Fruit fly (Drosophila melanogaster) whole organism, embryonic: Measurements from ENCODE around the gene CG17124.

Experiments
- ATbp ChIP-seq: fragments of 200-800 bp; sonication (Bioruptor generic); optimal IDR thresholded peaks from 2 replicates; lab custom pipeline; 2017; ENCODE audit warnings: missing biosample characterization, mild to moderate bottlenecking, missing genetic modification characterization, missing genetic modification reagents
- Asciz ChIP-seq: fragments of 200-800 bp; sonication (Bioruptor generic); optimal IDR thresholded peaks from 2 replicates; lab custom pipeline; 2017; ENCODE audit warnings: missing biosample characterization, mild to moderate bottlenecking, missing genetic modification characterization, missing genetic modification reagents
- Atf6 ChIP-seq: fragments of 200-800 bp; sonication (Bioruptor generic); IDR thresholded peaks from 2 replicates; pipeline ENCODE4 v1.3.6; 2022; ENCODE audit warnings: missing biosample characterization, missing genetic modification characterization
- CG1024 ChIP-seq: fragments of 200-800 bp; sonication (Bioruptor generic); IDR thresholded peaks from 2 replicates; pipeline ENCODE4 v1.3.6; 2022; ENCODE audit warnings: missing biosample characterization, missing genetic modification characterization
- CG11504 ChIP-seq: fragments of 200-800 bp; sonication (Bioruptor generic); optimal IDR thresholded peaks from 3 replicates; lab custom pipeline; 2019; ENCODE audit warnings: missing biosample characterization, mild to moderate bottlenecking, missing genetic modification characterization, moderate library complexity
- CG13775 ChIP-seq: fragments of 200-800 bp; sonication (Bioruptor generic); optimal IDR thresholded peaks from 3 replicates; lab custom pipeline; 2017; ENCODE audit warnings: missing biosample characterization, mild to moderate bottlenecking, missing genetic modification characterization
- CG14667 ChIP-seq: fragments of 200-800 bp; sonication (Bioruptor generic); IDR thresholded peaks from 2 replicates; pipeline ENCODE4 v1.3.6; 2022; ENCODE audit warnings: missing biosample characterization, missing genetic modification characterization
- CG16779 ChIP-seq: fragments of 200-800 bp; sonication (Bioruptor generic); IDR thresholded peaks from 2 replicates; pipeline ENCODE4 v1.3.6; 2022; ENCODE audit warnings: missing biosample characterization, missing genetic modification characterization
- CG17328 ChIP-seq: fragments of 200-800 bp; sonication (Bioruptor generic); IDR thresholded peaks from 2 replicates; pipeline ENCODE4 v1.3.6; 2022; ENCODE audit warnings: missing biosample characterization, missing genetic modification characterization
- CG31365 ChIP-seq: fragments of 200-800 bp; sonication (Bioruptor generic); optimal IDR thresholded peaks from 2 replicates; lab custom pipeline; 2018; ENCODE audit warnings: missing biosample characterization, mild to moderate bottlenecking, missing genetic modification characterization
- CG3838 ChIP-seq: fragments of 200-800 bp; sonication (Bioruptor generic); optimal IDR thresholded peaks from 3 replicates; lab custom pipeline; 2016; ENCODE audit warnings: missing biosample characterization, missing genetic modification characterization
- CG5180 ChIP-seq: fragments of 200-800 bp; sonication (Bioruptor generic); optimal IDR thresholded peaks from 3 replicates; lab custom pipeline; 2017; ENCODE audit warnings: missing biosample characterization, missing genetic modification characterization, mild to moderate bottlenecking, moderate library complexity, missing genetic modification reagents
- CG7928 ChIP-seq: fragments of 200-800 bp; sonication (Bioruptor generic); optimal IDR thresholded peaks from 2 replicates; lab custom pipeline; 2017; ENCODE audit warnings: missing biosample characterization, mild to moderate bottlenecking, missing genetic modification characterization
- CG8359 ChIP-seq: fragments of 200-800 bp; sonication (Bioruptor generic); optimal IDR thresholded peaks from 2 replicates; lab custom pipeline; 2017; ENCODE audit warnings: missing biosample characterization, mild to moderate bottlenecking, missing genetic modification characterization, borderline replicate concordance
- CG9932 ChIP-seq: fragments of 200-800 bp; sonication (Bioruptor generic); IDR thresholded peaks from 2 replicates; pipeline ENCODE4 v1.3.6; 2022; ENCODE audit warnings: missing biosample characterization, missing genetic modification characterization
- Deaf1 ChIP-seq: fragments of 200-800 bp; optimal IDR thresholded peaks from 3 replicates; lab custom pipeline; 2019; ENCODE audit warnings: missing biosample characterization, mild to moderate bottlenecking, missing genetic modification characterization, moderate library complexity
- Dll ChIP-seq: fragments of 200-800 bp; sonication (Bioruptor generic); IDR thresholded peaks from 4 replicates; pipeline ENCODE4 v1.3.6; 2022; ENCODE audit warnings: missing biosample characterization, missing genetic modification characterization; ENCODE audit not compliant: partially characterized antibody
- Drgx ChIP-seq: fragments of 200-800 bp; sonication (Bioruptor generic); IDR thresholded peaks from 2 replicates; pipeline ENCODE4 v1.3.6; 2022; ENCODE audit warnings: missing biosample characterization, missing genetic modification characterization
- Eip74EF ChIP-seq, 2 experiments: fragments of 200-800 bp in 1 of 2; fragments of >200 bp in 1 of 2; sonication (Bioruptor generic) in 1 of 2; optimal IDR thresholded peaks; 2 replicates each; lab custom pipeline; 2017 to 2019; ENCODE audit warnings: missing biosample characterization in 2 of 2, missing genetic modification characterization in 2 of 2, mild to moderate bottlenecking in 1 of 2, moderate library complexity in 1 of 2
- Fer2 ChIP-seq: fragments of 200-800 bp; sonication (Bioruptor generic); optimal IDR thresholded peaks from 2 replicates; lab custom pipeline; 2018; ENCODE audit warnings: missing biosample characterization, mild to moderate bottlenecking, missing genetic modification characterization, moderate library complexity
- Fer3 ChIP-seq: fragments of 200-800 bp; sonication (Bioruptor generic); optimal IDR thresholded peaks from 2 replicates; lab custom pipeline; 2018; ENCODE audit warnings: missing biosample characterization, mild to moderate bottlenecking, missing genetic modification characterization, moderate library complexity
- Gug ChIP-seq: fragments of 200-800 bp; sonication (Bioruptor generic); IDR thresholded peaks from 4 replicates; pipeline ENCODE4 v1.3.6; 2022; ENCODE audit warnings: missing biosample characterization, missing genetic modification characterization
- HLH3B ChIP-seq: fragments of 200-800 bp; sonication (Bioruptor generic); IDR thresholded peaks from 2 replicates; pipeline ENCODE4 v1.3.6; 2022; ENCODE audit warnings: missing biosample characterization, missing genetic modification characterization
- MESR4 ChIP-seq: fragments of 200-800 bp; sonication (Bioruptor generic); optimal IDR thresholded peaks from 2 replicates; lab custom pipeline; 2018; ENCODE audit warnings: missing biosample characterization, mild to moderate bottlenecking, missing genetic modification characterization, moderate library complexity
- Med ChIP-seq: fragments of 200-800 bp; sonication (Bioruptor generic); peaks from one replicate; lab custom pipeline; 2016; ENCODE audit warnings: missing biosample characterization, missing genetic modification characterization, mild to moderate bottlenecking, inconsistent platforms, moderate library complexity
- Neu2 ChIP-seq: fragments of 200-800 bp; sonication (Bioruptor generic); optimal IDR thresholded peaks from 3 replicates; lab custom pipeline; 2016; ENCODE audit warnings: missing biosample characterization, missing genetic modification characterization, borderline replicate concordance
- Usf ChIP-seq: fragments of 200-800 bp; sonication (Bioruptor generic); optimal IDR thresholded peaks from 2 replicates; lab custom pipeline; 2017; ENCODE audit warnings: missing genotype, missing biosample characterization, missing genetic modification characterization
- ab ChIP-seq: fragments of 200-800 bp; sonication (Bioruptor generic); optimal IDR thresholded peaks from 2 replicates; lab custom pipeline; 2016; ENCODE audit warnings: missing biosample characterization, missing genetic modification characterization
- al ChIP-seq: fragments of 200-800 bp; sonication (Bioruptor generic); IDR thresholded peaks from 2 replicates; pipeline ENCODE4 v1.3.6; 2022; ENCODE audit warnings: missing biosample characterization, missing genetic modification characterization
- aop ChIP-seq: fragments of 200-800 bp; sonication (Bioruptor generic); IDR thresholded peaks from 2 replicates; pipeline ENCODE4 v1.3.6; 2022; ENCODE audit warnings: missing biosample characterization, missing genetic modification characterization
- ase ChIP-seq: fragments of 200-800 bp; sonication (Bioruptor generic); IDR thresholded peaks from 3 replicates; pipeline ENCODE4 v1.3.6; 2022; ENCODE audit warnings: missing biosample characterization, missing genetic modification characterization
- bowl ChIP-seq: fragments of 200-800 bp; sonication (Bioruptor generic); IDR thresholded peaks from 2 replicates; pipeline ENCODE4 v1.3.6; 2022; ENCODE audit warnings: missing biosample characterization, missing genetic modification characterization
- crol ChIP-seq: fragments of 200-800 bp; sonication (Bioruptor generic); IDR thresholded peaks from 2 replicates; pipeline ENCODE4 v1.3.6; 2022; ENCODE audit warnings: missing biosample characterization, missing genetic modification characterization
- crp ChIP-seq, 2 experiments: fragments of 200-800 bp; sonication (Bioruptor generic); optimal IDR thresholded peaks; 2 replicates in 1 of 2; 3 replicates in 1 of 2; lab custom pipeline; 2017; ENCODE audit warnings: missing biosample characterization in 2 of 2, missing genetic modification characterization in 2 of 2, mild to moderate bottlenecking in 1 of 2, moderate library complexity in 1 of 2
- dysf ChIP-seq: fragments of 200-800 bp; sonication (Bioruptor generic); IDR thresholded peaks from 3 replicates; pipeline ENCODE4 v1.3.6; 2022; ENCODE audit warnings: missing biosample characterization, missing genetic modification characterization
- grau ChIP-seq: fragments of 200-800 bp; optimal IDR thresholded peaks from 3 replicates; lab custom pipeline; 2019; ENCODE audit warnings: missing biosample characterization, mild to moderate bottlenecking, missing genetic modification characterization, moderate library complexity
- grn ChIP-seq: fragments of 200-800 bp; sonication (Bioruptor generic); optimal IDR thresholded peaks from 3 replicates; lab custom pipeline; 2017; ENCODE audit warnings: missing biosample characterization, missing genetic modification characterization
- gsb ChIP-seq: fragments of 200-800 bp; sonication (Bioruptor generic); IDR thresholded peaks from 2 replicates; pipeline ENCODE4 v1.3.6; 2022; ENCODE audit warnings: missing biosample characterization, missing genetic modification characterization
- hkb ChIP-seq, 2 experiments: fragments of 200-800 bp in 1 of 2; fragments of >200 bp in 1 of 2; sonication (Bioruptor generic) in 1 of 2; IDR thresholded peaks in 1 of 2; optimal IDR thresholded peaks in 1 of 2; 2 replicates each; pipeline versions ENCODE4 v1.3.6 to Lab custom; 2017 to 2022; ENCODE audit warnings: missing biosample characterization in 1 of 2, missing genetic modification characterization in 1 of 2
- jing ChIP-seq: fragments of 200-800 bp; sonication (Bioruptor generic); optimal IDR thresholded peaks from 2 replicates; lab custom pipeline; 2018; ENCODE audit warnings: missing biosample characterization, mild to moderate bottlenecking, missing genetic modification characterization
- kni ChIP-seq: fragments of 200-800 bp; sonication (Bioruptor generic); optimal IDR thresholded peaks from 3 replicates; lab custom pipeline; 2017; ENCODE audit warnings: mild to moderate bottlenecking, missing biosample characterization, missing genetic modification reagents, missing genetic modification characterization
- nmo ChIP-seq: fragments of 200-800 bp; sonication (Bioruptor generic); optimal IDR thresholded peaks from 2 replicates; lab custom pipeline; 2018; ENCODE audit warnings: missing biosample characterization, mild to moderate bottlenecking, missing genetic modification characterization, moderate library complexity
- pfk ChIP-seq: fragments of 200-800 bp; sonication (Bioruptor generic); optimal IDR thresholded peaks from 2 replicates; lab custom pipeline; 2018; ENCODE audit warnings: missing biosample characterization, mild to moderate bottlenecking, missing genetic modification characterization, moderate library complexity
- pum ChIP-seq: fragments of 200-800 bp; sonication (Bioruptor generic); optimal IDR thresholded peaks from 2 replicates; lab custom pipeline; 2016; ENCODE audit warnings: missing biosample characterization, missing genetic modification characterization
- sens ChIP-seq: fragments of 200-800 bp; sonication (Bioruptor generic); peaks from one replicate; lab custom pipeline; 2016; ENCODE audit warnings: missing biosample characterization, missing genetic modification characterization
- so ChIP-seq: fragments of 200-800 bp; sonication (Bioruptor generic); IDR thresholded peaks from 3 replicates; pipeline ENCODE4 v1.3.6; 2022; ENCODE audit warnings: missing biosample characterization, missing genetic modification characterization
- sqz ChIP-seq: fragments of 200-800 bp; sonication (Bioruptor generic); optimal IDR thresholded peaks from 3 replicates; lab custom pipeline; 2018; ENCODE audit warnings: missing biosample characterization, mild to moderate bottlenecking, missing genetic modification characterization
- tup ChIP-seq: fragments of 200-800 bp; sonication (Bioruptor generic); optimal IDR thresholded peaks from 2 replicates; lab custom pipeline; 2016; ENCODE audit warnings: missing biosample characterization, mild to moderate bottlenecking, missing genetic modification characterization, moderate library complexity

CG17124 gene

DNA sequence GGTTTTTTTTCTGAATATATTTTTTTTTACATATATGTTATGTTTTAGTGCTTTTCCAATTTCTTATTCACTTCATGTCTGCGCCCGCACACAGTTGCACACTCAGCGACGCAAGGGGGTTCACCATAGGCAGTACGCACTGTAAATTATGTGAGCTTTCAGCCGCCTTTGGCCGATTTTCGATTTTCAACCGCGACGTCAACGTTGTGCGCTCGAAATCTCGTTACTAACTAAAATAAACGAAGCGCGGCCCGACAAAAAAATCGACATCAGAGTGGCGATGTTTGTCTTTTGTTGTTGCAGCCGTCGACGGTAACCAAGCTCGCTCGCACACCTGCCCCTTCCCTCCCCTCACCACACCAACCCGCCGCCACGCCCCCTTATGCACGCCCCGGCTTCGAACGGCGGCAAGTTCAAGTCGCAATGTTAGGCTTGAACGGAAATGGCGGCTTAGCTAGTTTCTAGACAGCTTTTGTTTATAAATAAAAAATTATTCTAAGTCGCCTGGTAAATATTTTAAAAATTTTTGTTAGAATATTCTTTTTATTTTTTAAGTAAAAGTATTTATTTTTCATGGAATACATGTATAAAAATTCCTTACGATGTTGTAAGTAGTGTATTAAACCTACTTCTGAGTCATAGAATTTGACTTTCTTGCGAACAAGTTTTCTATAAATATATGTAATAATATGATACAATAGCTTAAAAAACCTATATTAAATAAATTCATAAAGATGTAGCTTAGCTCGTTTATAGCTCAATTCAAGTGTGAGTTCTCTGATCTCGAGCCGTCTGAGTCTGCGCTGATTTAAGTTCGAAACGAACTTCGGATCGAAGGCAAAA, 45.0 kb upstream of the CG17124 start, which contains the start of gene CG31869 (continued):
- TF ChIP-seq Asciz (GFP tag; lab: Kevin White, UChicago) = no peak
- TF ChIP-seq pfk (GFP tag; lab: Kevin White, UChicago) = no peak
- peak; percentile 57 for TF ChIP-seq sqz
- peak; percentile 30 for TF ChIP-seq kni (GFP tag; lab: Kevin White, UChicago)
- no peak for TF ChIP-seq CG8359 (GFP tag; lab: Kevin White, UChicago)
- TF ChIP-seq bowl (GFP tag; lab: Robert Waterston, UW) = no peak
- TF ChIP-seq Gug = peak; percentile 41; the same call in 1 of the 4 replicates
- no peak for TF ChIP-seq Atf6 (GFP tag; lab: Robert Waterston, UW)
- TF ChIP-seq CG16779 (GFP tag; lab: Robert Waterston, UW) = no peak
- TF ChIP-seq CG5180 (GFP tag; lab: Kevin White, UChicago) = peak; percentile 98
- no peak for TF ChIP-seq ATbp (GFP tag; lab: Kevin White, UChicago)
- TF ChIP-seq sens (GFP tag; lab: Kevin White, UChicago) = peak; percentile 73
- no peak for TF ChIP-seq CG1024
- TF ChIP-seq Neu2 (GFP tag; lab: Kevin White, UChicago) = no peak
- TF ChIP-seq pum (GFP tag; lab: Kevin White, UChicago) = no peak
- peak; percentile 52 for TF ChIP-seq CG9932 (GFP tag; lab: Robert Waterston, UW)
- peak; percentile 38; the same call in 1 of the 3 replicates for TF ChIP-seq dysf (GFP tag; lab: Robert Waterston, UW)
- 0 out of 2 replicates have a peak, but pooled peaks have one; percentile 11 for TF ChIP-seq CG14667 (GFP tag; lab: Robert Waterston, UW)
- no peak for TF ChIP-seq aop (GFP tag; lab: Robert Waterston, UW)
- peak; percentile 26; the same call in 1 of the 2 replicates for TF ChIP-seq al (GFP tag; lab: Robert Waterston, UW)
- TF ChIP-seq Eip74EF (GFP tag; optimal IDR thresholded peaks at IDR 0.05; lab: Kevin White, UChicago) = no peak
- no peak for TF ChIP-seq Dll (GFP tag; lab: Robert Waterston, UW)
- no peak for TF ChIP-seq CG17328 (GFP tag; lab: Robert Waterston, UW)
- TF ChIP-seq Drgx = peak; percentile 60
- peak; percentile 80 for TF ChIP-seq grau (tag; lab: Kevin White, UChicago)
- no peak for TF ChIP-seq gsb
- TF ChIP-seq crol (GFP tag; lab: Robert Waterston, UW) = peak; percentile 87
- TF ChIP-seq Usf = no peak
- TF ChIP-seq tup (GFP tag; lab: Kevin White, UChicago) = no peak
- peak; percentile 77 for TF ChIP-seq Deaf1 (tag; lab: Kevin White, UChicago)
- no peak for TF ChIP-seq CG7928 (GFP tag; lab: Kevin White, UChicago)
- TF ChIP-seq HLH3B (GFP tag; lab: Robert Waterston, UW) = 0 out of 2 replicates have a peak, but pooled peaks have one; percentile 25
- TF ChIP-seq so = 0 out of 3 replicates have a peak, but pooled peaks have one; percentile 13
- peak; percentile 90 for TF ChIP-seq CG11504 (tag; lab: Kevin White, UChicago)
- TF ChIP-seq jing = no peak
- no peak for TF ChIP-seq Fer2 (tag; lab: Kevin White, UChicago)
- TF ChIP-seq hkb (optimal IDR thresholded peaks at IDR 0.05; lab: Kevin White, UChicago) = no peak
- TF ChIP-seq hkb (GFP tag; IDR thresholded peaks at IDR 0.05; lab: Robert Waterston, UW) = no peak

DNA sequence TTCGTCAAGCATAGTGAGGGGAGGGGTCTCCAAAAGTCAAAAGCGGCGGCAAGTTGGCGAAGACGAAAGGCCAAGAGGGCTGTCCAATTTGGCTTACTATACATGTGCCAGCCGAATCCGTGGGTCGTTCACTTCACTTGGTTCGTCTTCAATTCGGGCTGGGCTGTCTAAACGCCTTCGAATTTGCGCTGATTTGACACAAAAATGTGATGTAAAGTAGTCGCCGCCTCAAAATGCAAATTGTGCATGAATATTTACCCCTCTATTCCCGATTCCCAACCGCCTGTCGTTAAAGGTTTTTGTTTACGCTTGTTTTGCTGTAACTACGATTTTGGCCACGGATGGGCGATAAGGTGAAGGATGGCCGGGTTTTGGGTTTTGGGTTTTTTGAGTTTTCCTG, 39.6 kb upstream of the CG17124 start:
- TF ChIP-seq CG13775 (no peak), Med (GFP tag; lab: Kevin White, UChicago) (no peak), MESR4 (GFP tag; lab: Kevin White, UChicago) (no peak), CG31365 (tag; lab: Kevin White, UChicago) (no peak), nmo (no peak), grn (GFP tag; lab: Kevin White, UChicago) (no peak), Fer3 (tag; lab: Kevin White, UChicago) (no peak), ase (GFP tag; lab: Robert Waterston, UW) (no peak), ab (GFP tag; lab: Kevin White, UChicago) (no peak), CG3838 (GFP tag; lab: Kevin White, UChicago) (no peak), crp (GFP tag; optimal IDR thresholded peaks at IDR 0.05; lab: Kevin White, UChicago) (no peak)
